Worm (Caenorhabditis elegans) whole organism, mixed stage, embryonic: Measurements from ENCODE around the gene fbn-1.

ENCODE experiments used
- M03D4.4 ChIP-seq: sonication (generic microtip); optimal IDR thresholded peaks from 2 replicates; lab custom pipeline; 2017; ENCODE audit warnings: mild to moderate bottlenecking, missing genetic modification characterization, missing compliant biosample characterization
- bed-3 ChIP-seq: fragments of 200-800 bp; sonication (Bioruptor generic); optimal IDR thresholded peaks from 3 replicates; lab custom pipeline; 2018; ENCODE audit warnings: mild to moderate bottlenecking, missing genetic modification characterization, moderate library complexity, missing compliant biosample characterization
- blmp-1 ChIP-seq: fragments of 150-350 bp; optimal IDR thresholded peaks from 2 replicates; lab custom pipeline; 2014; ENCODE audit warnings: missing biosample characterization, missing genetic modification characterization
- ceh-43 ChIP-seq: fragments of 200-800 bp; sonication (Bioruptor generic); optimal IDR thresholded peaks from 2 replicates; lab custom pipeline; 2018; ENCODE audit warnings: mild to moderate bottlenecking, missing genetic modification characterization, moderate library complexity, missing compliant biosample characterization
- ceh-83 ChIP-seq: fragments of 200-800 bp; sonication (Bioruptor generic); optimal IDR thresholded peaks from 2 replicates; lab custom pipeline; 2018; ENCODE audit warnings: mild to moderate bottlenecking, missing genetic modification characterization, missing compliant biosample characterization
- ces-1 ChIP-seq: fragments of 150-350 bp; optimal IDR thresholded peaks from 2 replicates; lab custom pipeline; 2014; ENCODE audit warnings: missing biosample characterization, missing genetic modification reagents, missing genetic modification characterization
- cnd-1 ChIP-seq: fragments of 200-800 bp; sonication (Bioruptor generic); optimal IDR thresholded peaks from 2 replicates; lab custom pipeline; 2018; ENCODE audit warnings: mild to moderate bottlenecking, missing genetic modification characterization, missing compliant biosample characterization
- drap-1 ChIP-seq: fragments of 200-800 bp; sonication (Bioruptor generic); optimal IDR thresholded peaks from 3 replicates; lab custom pipeline; 2018; ENCODE audit warnings: mild to moderate bottlenecking, missing genetic modification characterization, missing compliant biosample characterization
- elt-1 ChIP-seq: sonication (generic microtip); optimal IDR thresholded peaks from 2 replicates; lab custom pipeline; 2017; ENCODE audit warnings: missing genetic modification characterization, mild to moderate bottlenecking, missing compliant biosample characterization, antibody characterized with exemption, moderate library complexity, borderline replicate concordance; ENCODE audit not compliant: insufficient read depth
- flh-1 ChIP-seq: fragments of 200-800 bp; sonication (Bioruptor generic); optimal IDR thresholded peaks from 2 replicates; lab custom pipeline; 2018; ENCODE audit warnings: mild to moderate bottlenecking, missing genetic modification characterization, moderate library complexity, missing compliant biosample characterization
- ham-2 ChIP-seq: fragments of 200-800 bp; sonication (Bioruptor generic); optimal IDR thresholded peaks from 2 replicates; lab custom pipeline; 2018; ENCODE audit warnings: mild to moderate bottlenecking, missing genetic modification characterization, missing compliant biosample characterization
- hlh-1 ChIP-seq: fragments of 150-350 bp; optimal IDR thresholded peaks from 2 replicates; lab custom pipeline; 2014; ENCODE audit warnings: missing biosample characterization, missing genetic modification reagents, missing genetic modification characterization
- lin-13 ChIP-seq: fragments of 150-350 bp; optimal IDR thresholded peaks from 2 replicates; lab custom pipeline; 2014; ENCODE audit warnings: missing biosample characterization, missing genetic modification characterization
- lin-32 ChIP-seq: fragments of 200-800 bp; sonication (Bioruptor generic); optimal IDR thresholded peaks from 2 replicates; lab custom pipeline; 2018; ENCODE audit warnings: mild to moderate bottlenecking, missing genetic modification characterization, missing compliant biosample characterization
- lsy-2 ChIP-seq: fragments of 150-350 bp; optimal IDR thresholded peaks from 2 replicates; lab custom pipeline; 2014; ENCODE audit warnings: missing biosample characterization, missing genetic modification characterization
- mep-1 ChIP-seq: fragments of 150-350 bp; optimal IDR thresholded peaks from 2 replicates; lab custom pipeline; 2017; ENCODE audit warnings: missing biosample characterization, missing genetic modification reagents, missing genetic modification characterization, inconsistent platforms
- nhr-12 ChIP-seq: fragments of 150-350 bp; optimal IDR thresholded peaks from 2 replicates; lab custom pipeline; 2014; ENCODE audit warnings: missing biosample characterization, missing genetic modification characterization
- nhr-2 ChIP-seq: fragments of 150-350 bp; optimal IDR thresholded peaks from 2 replicates; lab custom pipeline; 2014; ENCODE audit warnings: missing biosample characterization, missing genetic modification characterization
- nhr-237 ChIP-seq: fragments of 150-350 bp; optimal IDR thresholded peaks from 2 replicates; lab custom pipeline; 2014; ENCODE audit warnings: missing biosample characterization, missing genetic modification characterization
- nhr-28 ChIP-seq: fragments of 150-350 bp; optimal IDR thresholded peaks from 2 replicates; lab custom pipeline; 2014; ENCODE audit warnings: missing biosample characterization, missing genetic modification characterization
- pha-4 ChIP-seq: fragments of 150-350 bp; optimal IDR thresholded peaks from 2 replicates; lab custom pipeline; 2018; ENCODE audit warnings: missing biosample characterization, missing genetic modification reagents, missing genetic modification characterization
- sem-2 ChIP-seq: fragments of 200-800 bp; sonication (Bioruptor generic); optimal IDR thresholded peaks from 2 replicates; lab custom pipeline; 2018; ENCODE audit warnings: mild to moderate bottlenecking, missing genetic modification characterization, missing compliant biosample characterization
- snpc-4 ChIP-seq: fragments of 150-350 bp; optimal IDR thresholded peaks from 2 replicates; lab custom pipeline; 2014; ENCODE audit warnings: missing biosample characterization, missing genetic modification characterization
- tbx-8 ChIP-seq: fragments of 200-800 bp; sonication (Bioruptor generic); optimal IDR thresholded peaks from 2 replicates; lab custom pipeline; 2018; ENCODE audit warnings: mild to moderate bottlenecking, missing genetic modification characterization, moderate library complexity, missing compliant biosample characterization
- unc-120 ChIP-seq: sonication (generic microtip); optimal IDR thresholded peaks from 2 replicates; lab custom pipeline; 2017; ENCODE audit warnings: missing genetic modification characterization, missing compliant biosample characterization; ENCODE audit not compliant: poor library complexity, severe bottlenecking
- unc-39 ChIP-seq: fragments of 150-350 bp; optimal IDR thresholded peaks from 2 replicates; lab custom pipeline; 2014; ENCODE audit warnings: missing biosample characterization, missing genetic modification characterization
- ztf-11 ChIP-seq: fragments of 150-350 bp; optimal IDR thresholded peaks from 2 replicates; lab custom pipeline; 2014; ENCODE audit warnings: missing biosample characterization, missing genetic modification characterization

fbn-1 gene

DNA sequence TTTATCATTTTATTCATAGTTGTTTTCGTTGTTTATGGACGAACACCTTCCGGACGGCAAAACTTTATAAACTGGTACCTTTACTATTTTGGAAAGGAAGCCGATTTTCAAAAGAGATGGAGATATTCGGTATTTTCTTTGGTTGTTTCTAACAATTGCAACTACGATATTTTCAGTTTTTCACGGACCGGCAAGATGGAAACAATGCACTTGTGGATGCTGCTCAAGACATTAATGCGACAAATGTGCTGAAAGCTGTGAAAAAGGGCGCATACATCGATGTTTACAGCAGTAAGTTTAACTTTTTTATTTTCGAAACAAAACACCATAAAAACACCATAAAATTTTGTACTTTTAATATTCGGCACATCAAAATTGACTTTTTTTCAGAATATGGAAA, 40.7 kb downstream of the fbn-1 start:
- TF ChIP-seq sem-2 (GFP tag; lab: Kevin White, UChicago) (no peak), lin-32 (GFP tag; lab: Kevin White, UChicago) (no peak), unc-39 (tag; lab: Kevin White, UChicago) (no peak), nhr-2 (no peak), M03D4.4 (no peak), pha-4 (tag; lab: Kevin White, UChicago) (no peak), ham-2 (GFP tag; lab: Kevin White, UChicago) (no peak), ceh-43 (no peak), lin-13 (tag; lab: Kevin White, UChicago) (no peak), flh-1 (GFP tag; lab: Kevin White, UChicago) (no peak), unc-120 (tag; lab: Kevin White, UChicago) (no peak), ztf-11 (tag; lab: Kevin White, UChicago) (no peak), nhr-28 (tag; lab: Kevin White, UChicago) (no peak), drap-1 (GFP tag; lab: Kevin White, UChicago) (no peak), ces-1 (GFP tag; lab: Kevin White, UChicago) (no peak), ceh-83 (no peak), hlh-1 (tag; lab: Kevin White, UChicago) (no peak), nhr-12 (tag; lab: Kevin White, UChicago) (no peak), blmp-1 (tag; lab: Kevin White, UChicago) (no peak)

- TF ChIP-seq tbx-8 (GFP tag; lab: Kevin White, UChicago) (no peak), unc-120 (tag; lab: Kevin White, UChicago) (no peak), mep-1 (tag; lab: Kevin White, UChicago) (no peak), blmp-1 (tag; lab: Kevin White, UChicago) (no peak), elt-1 (tag; lab: Kevin White, UChicago) (no peak), ceh-43 (no peak), lin-32 (GFP tag; lab: Kevin White, UChicago) (no peak), cnd-1 (tag; lab: Kevin White, UChicago) (no peak), ztf-11 (tag; lab: Kevin White, UChicago) (no peak), nhr-237 (tag; lab: Kevin White, UChicago) (no peak), bed-3 (no peak), lsy-2 (tag; lab: Kevin White, UChicago) (no peak), drap-1 (GFP tag; lab: Kevin White, UChicago) (no peak), ces-1 (GFP tag; lab: Kevin White, UChicago) (no peak), unc-39 (tag; lab: Kevin White, UChicago) (no peak), snpc-4 (tag; lab: Kevin White, UChicago) (no peak)
These were observed 47.2 kb downstream of the fbn-1 start for ce11 chrIII:7672411-7672810.
